Worm (Caenorhabditis elegans) whole organism, L2 larva: ENCODE data around the gene B0524.3.

Experiments
- C34F6.9 ChIP-seq: fragments of 150-350 bp; optimal IDR thresholded peaks from 2 replicates; lab custom pipeline; 2014; ENCODE audit warnings: missing biosample characterization, missing genetic modification characterization
- F13H6.1 ChIP-seq: sonication (generic microtip); optimal IDR thresholded peaks from 2 replicates; lab custom pipeline; 2016; ENCODE audit warnings: missing genetic modification characterization, missing compliant biosample characterization
- R02D3.7 ChIP-seq: fragments of 150-350 bp; optimal IDR thresholded peaks from 2 replicates; lab custom pipeline; 2014; ENCODE audit warnings: missing biosample characterization, missing genetic modification characterization
- Y55F3AM.14 ChIP-seq: fragments of 200-800 bp; sonication (Bioruptor generic); optimal IDR thresholded peaks from 2 replicates; lab custom pipeline; 2018; ENCODE audit warnings: mild to moderate bottlenecking, missing genetic modification characterization, missing compliant biosample characterization
- ZK546.5 ChIP-seq: sonication (generic microtip); optimal IDR thresholded peaks from 2 replicates; lab custom pipeline; 2017; ENCODE audit warnings: missing biosample characterization, missing genetic modification characterization
- alr-1 ChIP-seq: fragments of 150-350 bp; optimal IDR thresholded peaks from 2 replicates; lab custom pipeline; 2014; ENCODE audit warnings: missing biosample characterization, missing genetic modification characterization
- aly-2 ChIP-seq: fragments of 150-350 bp; optimal IDR thresholded peaks from 2 replicates; lab custom pipeline; 2014; ENCODE audit warnings: missing biosample characterization, missing genetic modification characterization
- ama-1 ChIP-seq: fragments of 150-350 bp; optimal IDR thresholded peaks from 2 replicates; lab custom pipeline; 2018; ENCODE audit warnings: inconsistent platforms
- blmp-1 ChIP-seq: sonication (generic microtip); optimal IDR thresholded peaks from 2 replicates; lab custom pipeline; 2017; ENCODE audit warnings: missing genetic modification characterization, mild to moderate bottlenecking, missing compliant biosample characterization, antibody characterized with exemption, moderate library complexity; ENCODE audit not compliant: insufficient read depth
- ceh-82 ChIP-seq: fragments of 150-350 bp; optimal IDR thresholded peaks from 2 replicates; lab custom pipeline; 2014; ENCODE audit warnings: missing biosample characterization, missing genetic modification characterization
- dmd-4 ChIP-seq: sonication (generic microtip); optimal IDR thresholded peaks from 2 replicates; lab custom pipeline; 2017; ENCODE audit warnings: missing biosample characterization, missing genetic modification characterization
- egl-27 ChIP-seq: sonication (generic microtip); optimal IDR thresholded peaks from 3 replicates; lab custom pipeline; 2017; ENCODE audit warnings: missing biosample characterization, missing genetic modification reagents, missing genetic modification characterization
- elt-1 ChIP-seq: fragments of 150-350 bp; optimal IDR thresholded peaks from 2 replicates; lab custom pipeline; 2014; ENCODE audit warnings: missing biosample characterization, missing genetic modification characterization
- elt-3 ChIP-seq: sonication (generic microtip); optimal IDR thresholded peaks from 2 replicates; lab custom pipeline; 2017; ENCODE audit warnings: missing biosample characterization, missing genetic modification characterization
- fos-1 ChIP-seq: fragments of 150-350 bp; optimal IDR thresholded peaks from 2 replicates; lab custom pipeline; 2014; ENCODE audit warnings: missing biosample characterization, missing genetic modification characterization
- gmeb-1 ChIP-seq: fragments of 150-350 bp; optimal IDR thresholded peaks from 2 replicates; lab custom pipeline; 2014; ENCODE audit warnings: missing biosample characterization, missing genetic modification characterization
- lin-13 ChIP-seq: fragments of 150-350 bp; optimal IDR thresholded peaks from 2 replicates; lab custom pipeline; 2014; ENCODE audit warnings: missing biosample characterization, missing genetic modification reagents, missing genetic modification characterization
- lsy-2 ChIP-seq, 2 experiments: fragments of 150-350 bp in 1 of 2; sonication (generic microtip) in 1 of 2; optimal IDR thresholded peaks; 2 replicates each; lab custom pipeline; 2014 to 2017; ENCODE audit warnings: missing biosample characterization in 2 of 2, missing genetic modification characterization in 2 of 2
- mab-5 ChIP-seq: fragments of 150-350 bp; optimal IDR thresholded peaks from 2 replicates; lab custom pipeline; 2014; ENCODE audit warnings: missing biosample characterization, missing genetic modification characterization
- mbf-1 ChIP-seq: sonication (generic microtip); optimal IDR thresholded peaks from 2 replicates; lab custom pipeline; 2017; ENCODE audit warnings: missing biosample characterization, missing genetic modification characterization
- mdl-1 ChIP-seq, 2 experiments: fragments of 150-350 bp in 1 of 2; sonication (generic microtip) in 1 of 2; optimal IDR thresholded peaks; 2 replicates each; lab custom pipeline; 2017; ENCODE audit warnings: missing biosample characterization in 2 of 2, missing genetic modification characterization in 2 of 2
- nhr-10 ChIP-seq: sonication (generic microtip); optimal IDR thresholded peaks from 2 replicates; lab custom pipeline; 2017; ENCODE audit warnings: missing biosample characterization, missing genetic modification characterization
- nhr-11 ChIP-seq: fragments of 150-350 bp; optimal IDR thresholded peaks from 2 replicates; lab custom pipeline; 2014; ENCODE audit warnings: missing biosample characterization, missing genetic modification characterization
- nhr-12 ChIP-seq: fragments of 150-350 bp; optimal IDR thresholded peaks from 2 replicates; lab custom pipeline; 2014; ENCODE audit warnings: missing biosample characterization, missing genetic modification characterization
- nhr-129 ChIP-seq: fragments of 150-350 bp; optimal IDR thresholded peaks from 2 replicates; lab custom pipeline; 2014; ENCODE audit warnings: missing biosample characterization, missing genetic modification characterization
- nhr-21 ChIP-seq: fragments of 150-350 bp; optimal IDR thresholded peaks from 2 replicates; lab custom pipeline; 2014; ENCODE audit warnings: missing biosample characterization, missing genetic modification characterization
- nhr-23 ChIP-seq: fragments of 150-350 bp; optimal IDR thresholded peaks from 2 replicates; lab custom pipeline; 2014; ENCODE audit warnings: missing biosample characterization, missing genetic modification reagents, missing genetic modification characterization
- nhr-237 ChIP-seq: fragments of 150-350 bp; optimal IDR thresholded peaks from 2 replicates; lab custom pipeline; 2014; ENCODE audit warnings: missing biosample characterization, missing genetic modification characterization
- nhr-25 ChIP-seq: fragments of 150-350 bp; sonication (generic microtip); optimal IDR thresholded peaks from 3 replicates; lab custom pipeline; 2014; ENCODE audit warnings: missing biosample characterization, missing genetic modification characterization
- nhr-77 ChIP-seq: fragments of 150-350 bp; optimal IDR thresholded peaks from 2 replicates; lab custom pipeline; 2014; ENCODE audit warnings: missing biosample characterization, missing genetic modification characterization
- peb-1 ChIP-seq: fragments of 150-350 bp; optimal IDR thresholded peaks from 2 replicates; lab custom pipeline; 2014; ENCODE audit warnings: missing biosample characterization, missing genetic modification characterization
- skn-1 ChIP-seq: sonication (generic microtip); optimal IDR thresholded peaks from 2 replicates; lab custom pipeline; 2017; ENCODE audit warnings: missing biosample characterization, missing genetic modification characterization
- sma-3 ChIP-seq: sonication (generic microtip); optimal IDR thresholded peaks from 2 replicates; lab custom pipeline; 2016; ENCODE audit warnings: missing genetic modification reagents, missing genetic modification characterization, missing compliant biosample characterization
- unc-39 ChIP-seq: fragments of 150-350 bp; optimal IDR thresholded peaks from 2 replicates; lab custom pipeline; 2014; ENCODE audit warnings: missing biosample characterization, missing genetic modification characterization
- unc-55 ChIP-seq: fragments of 150-350 bp; sonication (generic microtip); optimal IDR thresholded peaks from 3 replicates; lab custom pipeline; 2014; ENCODE audit warnings: missing biosample characterization, missing genetic modification reagents, missing genetic modification characterization
- unc-62 ChIP-seq: fragments of 150-350 bp; optimal IDR thresholded peaks from 2 replicates; lab custom pipeline; 2014; ENCODE audit warnings: missing biosample characterization, missing genetic modification reagents, missing genetic modification characterization
- zag-1 ChIP-seq: fragments of 150-350 bp; optimal IDR thresholded peaks from 2 replicates; lab custom pipeline; 2014; ENCODE audit warnings: missing biosample characterization, missing genetic modification characterization
- ztf-11 ChIP-seq: sonication (generic microtip); optimal IDR thresholded peaks from 2 replicates; lab custom pipeline; 2017; ENCODE audit warnings: missing biosample characterization, missing genetic modification characterization
- ztf-4 ChIP-seq: fragments of 150-350 bp; optimal IDR thresholded peaks from 2 replicates; lab custom pipeline; 2014; ENCODE audit warnings: missing biosample characterization, missing genetic modification characterization

B0524.3 gene

DNA sequence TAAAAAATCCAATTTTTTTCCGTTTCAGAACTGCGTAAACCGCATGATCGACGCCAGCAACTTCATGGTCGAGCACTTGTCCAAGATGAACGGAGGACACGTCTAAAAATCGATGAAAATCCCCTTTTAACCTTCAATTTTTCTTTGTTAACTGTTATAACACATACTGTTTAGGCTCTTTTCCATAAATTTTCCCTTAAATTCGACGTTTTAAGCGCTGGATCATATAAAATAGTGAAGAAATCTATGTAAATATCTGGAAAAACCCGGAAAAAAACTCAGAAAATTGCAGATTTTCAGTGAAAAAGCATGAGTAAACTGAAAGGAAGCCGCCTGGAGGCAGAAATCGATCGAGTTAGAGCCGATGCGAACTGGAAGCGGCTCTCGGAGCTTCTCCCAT is 27.3 kb upstream of the B0524.3 start, which contains the start of gene ttc-7:
Gene ttc-7, plus strand, starts transcription at position 301 of the 400 bp plus-strand sequence.
- TF ChIP-seq ztf-11 (tag; lab: Kevin White, UChicago) (no peak), nhr-23 (no peak), nhr-237 (tag; lab: Kevin White, UChicago) (no peak), gmeb-1 (no peak), nhr-25 (tag; lab: Kevin White, UChicago) (no peak), mbf-1 (no peak), mab-5 (tag; lab: Kevin White, UChicago) (no peak), R02D3.7 (tag; lab: Kevin White, UChicago) (no peak), C34F6.9 (no peak), ama-1 (lab: Kevin White, UChicago) (no peak), unc-62 (no peak), ZK546.5 (tag; lab: Kevin White, UChicago) (no peak), nhr-77 (tag; lab: Kevin White, UChicago) (no peak), mdl-1 (tag; optimal IDR thresholded peaks at IDR 0.05; lab: Kevin White, UChicago) (no peak), lin-13 (no peak)
- TF ChIP-seq, all 48 proteins: peak for 0

DNA sequence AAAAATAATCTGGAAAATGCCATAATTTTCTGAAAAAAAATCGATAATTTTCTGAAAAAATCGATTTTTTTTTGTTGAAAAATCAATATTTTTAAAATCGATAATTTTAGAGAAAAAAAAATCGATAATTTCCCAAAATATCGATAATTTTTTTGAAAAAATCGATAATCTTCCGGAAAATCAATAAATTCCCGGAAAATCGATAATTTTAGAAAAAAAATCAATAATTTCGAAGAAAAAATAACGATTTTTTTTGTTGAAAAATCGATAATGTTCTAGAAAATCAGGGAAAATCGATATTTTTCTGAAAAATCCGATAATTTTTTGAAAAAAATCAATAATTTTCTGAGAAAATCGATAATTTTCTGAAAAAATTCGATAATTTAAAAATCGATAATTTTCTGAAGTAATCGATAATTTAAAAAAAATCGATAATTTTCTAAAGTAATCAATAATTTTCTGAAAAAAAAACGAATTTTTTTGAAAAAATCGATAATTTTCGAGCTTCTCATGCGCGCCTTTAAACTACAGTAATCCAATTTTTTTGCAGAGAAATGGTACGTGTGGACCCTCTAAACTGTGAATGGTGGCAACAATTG is 11.1 kb upstream of the B0524.3 start:
- TF ChIP-seq ztf-11 (tag; lab: Kevin White, UChicago) (no peak), Y55F3AM.14 (GFP tag; lab: Kevin White, UChicago) (no peak), elt-3 (no peak), zag-1 (tag; lab: Kevin White, UChicago) (no peak), unc-39 (no peak), aly-2 (tag; lab: Kevin White, UChicago) (no peak), peb-1 (tag; lab: Kevin White, UChicago) (no peak)

DNA sequence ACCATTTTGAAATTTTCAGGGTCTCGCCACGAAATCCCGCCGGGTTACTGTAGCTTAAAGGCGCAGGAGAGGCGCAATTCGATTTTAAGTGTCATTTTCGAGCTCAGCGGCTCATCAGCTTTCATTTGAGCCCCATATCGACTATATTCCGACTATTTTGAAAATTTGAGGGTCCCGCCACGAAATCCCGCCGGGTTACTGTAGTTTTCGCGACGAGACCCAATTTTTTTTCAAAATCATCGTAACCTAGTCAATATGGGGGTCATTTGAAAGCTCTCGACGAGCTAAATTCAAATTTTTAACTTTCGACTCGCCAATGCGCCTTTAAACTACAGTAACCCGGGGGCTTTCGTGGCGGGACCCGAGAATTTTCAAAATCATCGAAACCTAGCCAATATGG is 10.3 kb upstream of the B0524.3 start:
- TF ChIP-seq egl-27 (tag; lab: Kevin White, UChicago) = no peak
- TF ChIP-seq nhr-77 (tag; lab: Kevin White, UChicago) = no peak
- TF ChIP-seq dmd-4 (tag; lab: Kevin White, UChicago) = no peak
- TF ChIP-seq lin-13 = peak; percentile 53
- no peak for TF ChIP-seq nhr-237 (tag; lab: Kevin White, UChicago)
- TF ChIP-seq lsy-2 (tag; optimal IDR thresholded peaks at IDR 0.05; lab: Kevin White, UChicago) = peak in 1 of 2 experiments; percentile 60
- no peak for TF ChIP-seq mdl-1 (tag; optimal IDR thresholded peaks at IDR 0.05; lab: Kevin White, UChicago)
- no peak for TF ChIP-seq ztf-11 (tag; lab: Kevin White, UChicago)
- no peak for TF ChIP-seq nhr-25 (tag; lab: Kevin White, UChicago)
- TF ChIP-seq mab-5 (tag; lab: Kevin White, UChicago) = no peak
- no peak for TF ChIP-seq nhr-129 (tag; lab: Kevin White, UChicago)
- TF ChIP-seq nhr-21 (tag; lab: Kevin White, UChicago) = no peak
- no peak for TF ChIP-seq nhr-11 (tag; lab: Kevin White, UChicago)
- no peak for TF ChIP-seq fos-1 (tag; lab: Kevin White, UChicago)

DNA sequence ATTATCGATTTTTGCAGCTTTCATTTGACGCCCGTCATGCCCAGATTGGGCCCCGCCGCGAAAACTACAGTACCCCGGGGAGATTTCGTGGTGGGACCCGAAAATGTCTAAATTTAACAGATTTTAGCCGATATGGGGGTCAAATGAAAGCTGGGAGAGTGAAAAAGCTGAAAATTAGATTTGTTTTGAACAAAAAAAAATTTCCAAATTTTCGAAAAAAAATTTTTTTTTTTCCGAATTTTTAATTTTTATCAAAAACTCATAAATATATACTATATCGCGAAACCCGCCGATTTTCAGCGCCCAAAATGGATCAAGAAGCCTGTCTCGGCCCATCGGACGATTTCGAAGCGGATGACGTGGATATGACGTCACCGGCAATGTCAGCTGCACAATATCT is 9.4 kb upstream of the B0524.3 start, which contains the start of gene smi-1:
Gene smi-1, plus strand, starts transcription at position 301 of the 400 bp plus-strand sequence.
- TF ChIP-seq alr-1 (tag; lab: Kevin White, UChicago) (no peak), nhr-10 (tag; lab: Kevin White, UChicago) (no peak), unc-55 (GFP tag; lab: Kevin White, UChicago) (no peak), nhr-77 (tag; lab: Kevin White, UChicago) (no peak), dmd-4 (tag; lab: Kevin White, UChicago) (no peak), ama-1 (lab: Kevin White, UChicago) (no peak)

DNA sequence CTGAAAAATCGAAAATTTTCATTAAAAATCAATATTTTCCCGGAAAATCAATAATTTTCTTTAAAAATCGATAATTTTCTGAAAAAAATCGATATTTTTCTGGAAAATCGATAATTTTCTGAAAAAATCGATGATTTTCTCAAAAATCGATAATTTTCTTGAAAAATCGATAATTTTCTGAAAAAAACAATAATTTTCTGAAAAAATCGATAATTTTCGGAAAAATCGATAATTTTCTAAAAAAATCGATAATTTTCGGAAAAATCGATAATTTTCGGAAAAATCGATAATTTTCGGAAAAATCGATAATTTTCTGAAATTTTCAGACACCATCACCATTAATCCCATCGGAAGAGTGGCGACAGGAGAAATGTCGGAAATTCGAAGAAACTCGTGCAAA is 8.5 kb upstream of the B0524.3 start:
- TF ChIP-seq nhr-12 (tag; lab: Kevin White, UChicago) = no peak
- no peak for TF ChIP-seq skn-1 (tag; lab: Kevin White, UChicago)
- TF ChIP-seq fos-1 (tag; lab: Kevin White, UChicago) = no peak
- no peak for TF ChIP-seq nhr-23
- TF ChIP-seq unc-39 = no peak
- TF ChIP-seq elt-1 = no peak
- no peak for TF ChIP-seq lin-13
- TF ChIP-seq F13H6.1 = no peak
- TF ChIP-seq aly-2 (tag; lab: Kevin White, UChicago) = no peak
- TF ChIP-seq ceh-82 (tag; lab: Kevin White, UChicago) = no peak
- no peak for TF ChIP-seq sma-3
- no peak for TF ChIP-seq unc-62
- no peak for TF ChIP-seq dmd-4 (tag; lab: Kevin White, UChicago)
- no peak for TF ChIP-seq blmp-1 (tag; lab: Kevin White, UChicago)
- TF ChIP-seq nhr-21 (tag; lab: Kevin White, UChicago) = no peak
- no peak for TF ChIP-seq Y55F3AM.14 (GFP tag; lab: Kevin White, UChicago)
- no peak for TF ChIP-seq nhr-25 (tag; lab: Kevin White, UChicago)
- no peak for TF ChIP-seq lsy-2 (tag; optimal IDR thresholded peaks at IDR 0.05; lab: Kevin White, UChicago)
- no peak for TF ChIP-seq ztf-4 (tag; lab: Kevin White, UChicago)
